Fruit fly (Drosophila melanogaster): ENCODE results near the gene Cftr.

The Cftr gene

DNA sequence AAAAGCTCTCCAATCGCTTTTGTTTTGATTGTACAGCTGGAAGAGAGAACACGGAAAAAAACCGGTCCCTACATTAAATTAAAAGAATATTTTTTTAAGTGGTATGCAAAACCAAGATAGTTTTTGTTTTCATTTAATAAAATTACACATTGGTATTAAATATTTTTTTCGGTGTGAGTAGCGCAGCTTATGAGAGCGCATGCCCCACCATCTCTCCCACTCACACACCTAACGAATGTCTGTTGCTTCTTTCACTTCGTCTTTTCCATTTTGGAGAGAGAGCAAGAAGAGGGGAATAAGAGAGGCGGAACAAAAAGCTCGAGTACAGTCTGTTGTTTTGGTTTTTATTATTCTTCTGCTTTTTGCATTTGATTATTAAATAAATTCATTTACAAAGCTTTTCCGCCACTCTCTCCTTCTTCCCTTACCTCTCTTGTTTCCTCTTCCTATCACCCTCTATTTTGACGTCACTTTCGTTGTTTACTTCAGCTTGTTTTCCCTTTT, 28.9 kb upstream of the Cftr start (continued):
- peak; percentile 34 for TF ChIP-seq Dp (GFP tag; optimal IDR thresholded peaks at IDR 0.05)
- TF ChIP-seq CG8388 (GFP tag; optimal IDR thresholded peaks at IDR 0.05) = peak; percentile 96
- TF ChIP-seq CG3163 (GFP tag; optimal IDR thresholded peaks at IDR 0.05) = peak; percentile 86
- TF ChIP-seq Hmx (GFP tag; optimal IDR thresholded peaks at IDR 0.05) = peak; percentile 92
- peak; percentile 92 for TF ChIP-seq jumu (GFP tag; optimal IDR thresholded peaks at IDR 0.05)
- peak; percentile 98 for TF ChIP-seq ttk (GFP tag; IDR thresholded peaks at IDR 0.05)
- TF ChIP-seq caup (GFP tag; optimal IDR thresholded peaks at IDR 0.05; ENCODE audit: severe bottlenecking) = peak; percentile 99
- TF ChIP-seq CG32772 (GFP tag; IDR thresholded peaks at IDR 0.05) = peak; percentile 98
- TF ChIP-seq CG2712 (tag; optimal IDR thresholded peaks at IDR 0.05) = peak; percentile 97
- peak; percentile 96 for TF ChIP-seq Mad (GFP tag; optimal IDR thresholded peaks at IDR 0.05)
- TF ChIP-seq tna (GFP tag; IDR thresholded peaks at IDR 0.05; ENCODE audit: partially characterized antibody) = no peak
- TF ChIP-seq Spps (tag; optimal IDR thresholded peaks at IDR 0.05) = peak; percentile 89
- TF ChIP-seq bbx (GFP tag; IDR thresholded peaks at IDR 0.05; ENCODE audit: partially characterized antibody) = no peak
- peak; percentile 98 for TF ChIP-seq CG11695 (GFP tag; IDR thresholded peaks at IDR 0.05)
- TF ChIP-seq CG11504 (tag; optimal IDR thresholded peaks at IDR 0.05) = peak; percentile 96
- peak; percentile 97 for TF ChIP-seq gsb (GFP tag; IDR thresholded peaks at IDR 0.05)
- peak; percentile 95 for TF ChIP-seq YL-1 (GFP tag; optimal IDR thresholded peaks at IDR 0.05)
- TF ChIP-seq ssp (GFP tag; IDR thresholded peaks at IDR 0.05) = peak; percentile 91
- TF ChIP-seq Mrtf (GFP tag; IDR thresholded peaks at IDR 0.05) = peak; percentile 98
- peak; percentile 97 for TF ChIP-seq tin (GFP tag; optimal IDR thresholded peaks at IDR 0.05)
- peak; percentile 92 for TF ChIP-seq repo (GFP tag; optimal IDR thresholded peaks at IDR 0.05)
- TF ChIP-seq abd-A (tag; optimal IDR thresholded peaks at IDR 0.05) = peak; percentile 97
- peak; percentile 87 for TF ChIP-seq dm (GFP tag; optimal IDR thresholded peaks at IDR 0.05)
- TF ChIP-seq Sox102F (GFP tag; optimal IDR thresholded peaks at IDR 0.05) = peak; percentile 98
- TF ChIP-seq Ada2b (GFP tag; IDR thresholded peaks at IDR 0.05) = peak; percentile 98
- peak; percentile 97 for TF ChIP-seq CG17568 (GFP tag; optimal IDR thresholded peaks at IDR 0.05)
- TF ChIP-seq Usf (GFP tag; optimal IDR thresholded peaks at IDR 0.05) = peak; percentile 83
- peak; percentile 96 for TF ChIP-seq CG12744 (GFP tag; optimal IDR thresholded peaks at IDR 0.05)
- peak; percentile 90 for TF ChIP-seq CG10274 (GFP tag; optimal IDR thresholded peaks at IDR 0.05)
- TF ChIP-seq CG43689 (GFP tag; IDR thresholded peaks at IDR 0.05) = peak; percentile 95
- TF ChIP-seq NK7.1 (GFP tag; optimal IDR thresholded peaks at IDR 0.05) = peak; percentile 90
- peak; percentile 96 for TF ChIP-seq odd (GFP tag; optimal IDR thresholded peaks at IDR 0.05)
- no peak for TF ChIP-seq fru (optimal IDR thresholded peaks at IDR 0.05)
- TF ChIP-seq ewg (GFP tag; optimal IDR thresholded peaks at IDR 0.05) = peak; percentile 98
- TF ChIP-seq lmd (GFP tag; IDR thresholded peaks at IDR 0.05) = peak; percentile 98
- peak; percentile 74; the same call in 2 of the 4 replicates for TF ChIP-seq chinmo (GFP tag; IDR thresholded peaks at IDR 0.05; ENCODE audit: partially characterized antibody)
- peak; percentile 95 for TF ChIP-seq CG13775 (GFP tag; optimal IDR thresholded peaks at IDR 0.05)
- peak; percentile 99 for TF ChIP-seq Rfx (GFP tag; IDR thresholded peaks at IDR 0.05)
- TF ChIP-seq CG34422 (GFP tag; IDR thresholded peaks at IDR 0.05) = peak; percentile 99
- peak; percentile 92 for TF ChIP-seq CG10267 (tag; optimal IDR thresholded peaks at IDR 0.05)
- peak; percentile 98 for TF ChIP-seq CG15269 (tag; optimal IDR thresholded peaks at IDR 0.05)
- TF ChIP-seq Drgx (GFP tag; IDR thresholded peaks at IDR 0.05) = peak; percentile 99
- peak; percentile 99 for TF ChIP-seq CG11247 (GFP tag; IDR thresholded peaks at IDR 0.05)
- TF ChIP-seq CG42726 (GFP tag; IDR thresholded peaks at IDR 0.05; ENCODE audit: partially characterized antibody) = no peak
- TF ChIP-seq lab (GFP tag; optimal IDR thresholded peaks at IDR 0.05) = peak; percentile 99
- peak; percentile 86 for TF ChIP-seq Atf3 (GFP tag; optimal IDR thresholded peaks at IDR 0.05)
- no peak for TF ChIP-seq unc-4 (GFP tag; IDR thresholded peaks at IDR 0.05; ENCODE audit: partially characterized antibody)
- peak; percentile 98 for TF ChIP-seq BtbVII (GFP tag; optimal IDR thresholded peaks at IDR 0.05)
- TF ChIP-seq CG3281 (GFP tag; optimal IDR thresholded peaks at IDR 0.05) = peak; percentile 97
- TF ChIP-seq shn (GFP tag; optimal IDR thresholded peaks at IDR 0.05) = peak; percentile 90
